Worm (Caenorhabditis elegans) whole organism, L1 larva: Measurements from ENCODE around the gene srxa-10.

Experiments
- C16A3.4 ChIP-seq: fragments of 150-350 bp; optimal IDR thresholded peaks from 2 replicates; lab custom pipeline; 2014; ENCODE audit warnings: missing biosample characterization, missing genetic modification characterization
- F16B12.6 ChIP-seq: fragments of 150-350 bp; optimal IDR thresholded peaks from 2 replicates; lab custom pipeline; 2014; ENCODE audit warnings: missing biosample characterization, missing genetic modification characterization
- Y116A8C.19 ChIP-seq: sonication (generic microtip); optimal IDR thresholded peaks from 2 replicates; lab custom pipeline; 2016; ENCODE audit warnings: missing compliant biosample characterization, missing genetic modification characterization, borderline replicate concordance
- alr-1 ChIP-seq: fragments of 200-800 bp; sonication (Bioruptor generic); optimal IDR thresholded peaks from 2 replicates; lab custom pipeline; 2018; ENCODE audit warnings: borderline replicate concordance, mild to moderate bottlenecking, missing genetic modification characterization, missing compliant biosample characterization
- aly-2 ChIP-seq: fragments of 150-350 bp; optimal IDR thresholded peaks from 2 replicates; lab custom pipeline; 2014; ENCODE audit warnings: missing biosample characterization, missing genetic modification characterization
- blmp-1 ChIP-seq: fragments of 150-350 bp; optimal IDR thresholded peaks from 2 replicates; lab custom pipeline; 2014; ENCODE audit warnings: missing biosample characterization, missing genetic modification characterization
- ceh-8 ChIP-seq: fragments of 200-800 bp; sonication (Bioruptor generic); optimal IDR thresholded peaks from 2 replicates; lab custom pipeline; 2018; ENCODE audit warnings: mild to moderate bottlenecking, missing genetic modification characterization, moderate library complexity, missing compliant biosample characterization
- ceh-88 ChIP-seq: fragments of 200-800 bp; sonication (Bioruptor generic); IDR thresholded peaks from 2 replicates; pipeline ENCODE4 v1.3.6; 2022; ENCODE audit warnings: missing genetic modification characterization, missing compliant biosample characterization
- dpl-1 ChIP-seq, 3 experiments: fragments of 150-350 bp in 2 of 3; sonication (generic microtip) in 1 of 3; optimal IDR thresholded peaks; 2 replicates each; lab custom pipeline; 2014 to 2017; ENCODE audit warnings: missing biosample characterization in 3 of 3, missing genetic modification characterization in 3 of 3, missing genetic modification reagents in 3 of 3
- egl-13 ChIP-seq: sonication (generic microtip); optimal IDR thresholded peaks from 2 replicates; lab custom pipeline; 2016; ENCODE audit warnings: missing genotype, missing genetic modification reagents, missing genetic modification characterization, missing compliant biosample characterization
- egl-27 ChIP-seq, 2 experiments: fragments of 150-350 bp in 1 of 2; sonication (generic microtip); optimal IDR thresholded peaks; 3 replicates each; lab custom pipeline; 2017 to 2018; ENCODE audit warnings: missing biosample characterization in 2 of 2, missing genetic modification characterization in 2 of 2, missing genetic modification reagents in 2 of 2
- elt-3 ChIP-seq, 6 experiments: fragments of 150-350 bp in 1 of 6; sonication (generic microtip); optimal IDR thresholded peaks; 2 replicates each; lab custom pipeline; 2017 to 2018; ENCODE audit warnings: missing biosample characterization in 6 of 6, missing genetic modification characterization in 6 of 6, inconsistent platforms in 1 of 6
- ets-5 ChIP-seq: fragments of 200-800 bp; sonication (Bioruptor generic); IDR thresholded peaks from 2 replicates; pipeline ENCODE4 v1.3.6; 2022; ENCODE audit warnings: missing genetic modification characterization, missing compliant biosample characterization
- fkh-4 ChIP-seq: sonication (generic microtip); optimal IDR thresholded peaks from 2 replicates; lab custom pipeline; 2016; ENCODE audit warnings: missing compliant biosample characterization, missing genetic modification characterization, borderline replicate concordance
- hlh-17 ChIP-seq: fragments of 200-800 bp; sonication (Bioruptor generic); optimal IDR thresholded peaks from 2 replicates; lab custom pipeline; 2018; ENCODE audit warnings: missing genetic modification characterization, mild to moderate bottlenecking, missing compliant biosample characterization, moderate library complexity, borderline replicate concordance
- irx-1 ChIP-seq: sonication (generic microtip); optimal IDR thresholded peaks from 2 replicates; lab custom pipeline; 2016; ENCODE audit warnings: missing genetic modification characterization, missing compliant biosample characterization
- isw-1 ChIP-seq: fragments of 200-800 bp; sonication (Bioruptor generic); IDR thresholded peaks from 2 replicates; pipeline ENCODE4 v1.3.6; 2022; ENCODE audit warnings: missing genetic modification characterization, missing compliant biosample characterization
- lin-13 ChIP-seq: fragments of 150-350 bp; optimal IDR thresholded peaks from 2 replicates; lab custom pipeline; 2014; ENCODE audit warnings: missing biosample characterization, missing genetic modification reagents, missing genetic modification characterization
- lin-14 ChIP-seq: fragments of 200-800 bp; sonication (Bioruptor generic); optimal IDR thresholded peaks from 2 replicates; lab custom pipeline; 2018; ENCODE audit warnings: mild to moderate bottlenecking, missing genetic modification characterization, moderate library complexity, missing compliant biosample characterization
- lin-35 ChIP-seq, 2 experiments: fragments of 150-350 bp; optimal IDR thresholded peaks; 2 replicates each; lab custom pipeline; 2014; ENCODE audit warnings: missing biosample characterization in 2 of 2, missing genetic modification characterization in 2 of 2, missing genetic modification reagents in 2 of 2
- lsy-2 ChIP-seq, 2 experiments: fragments of 150-350 bp; optimal IDR thresholded peaks; 2 replicates each; lab custom pipeline; 2014; ENCODE audit warnings: missing biosample characterization in 2 of 2, missing genetic modification characterization in 2 of 2
- mab-9 ChIP-seq: fragments of 200-800 bp; sonication (Bioruptor generic); IDR thresholded peaks from 2 replicates; pipeline ENCODE4 v1.3.6; 2022; ENCODE audit warnings: missing genetic modification reagents, missing genetic modification characterization, missing compliant biosample characterization
- mdl-1 ChIP-seq, 2 experiments: fragments of 150-350 bp; optimal IDR thresholded peaks; 2 replicates each; lab custom pipeline; 2014 to 2017; ENCODE audit warnings: missing biosample characterization in 2 of 2, missing genetic modification characterization in 2 of 2, inconsistent platforms in 1 of 2
- mef-2 ChIP-seq: fragments of 150-350 bp; optimal IDR thresholded peaks from 2 replicates; lab custom pipeline; 2014; ENCODE audit warnings: missing biosample characterization, missing genetic modification characterization
- mep-1 ChIP-seq: fragments of 150-350 bp; optimal IDR thresholded peaks from 2 replicates; lab custom pipeline; 2014; ENCODE audit warnings: missing biosample characterization, missing genetic modification characterization
- nhr-237 ChIP-seq: fragments of 150-350 bp; optimal IDR thresholded peaks from 2 replicates; lab custom pipeline; 2014; ENCODE audit warnings: missing biosample characterization, missing genetic modification characterization
- nhr-28 ChIP-seq: fragments of 150-350 bp; optimal IDR thresholded peaks from 2 replicates; lab custom pipeline; 2014; ENCODE audit warnings: missing biosample characterization, missing genetic modification characterization
- nhr-47 ChIP-seq: sonication (generic microtip); optimal IDR thresholded peaks from 2 replicates; lab custom pipeline; 2016; ENCODE audit warnings: mild to moderate bottlenecking, missing genetic modification characterization, moderate library complexity, missing compliant biosample characterization
- nhr-71 ChIP-seq: sonication (generic microtip); optimal IDR thresholded peaks from 2 replicates; lab custom pipeline; 2016; ENCODE audit warnings: mild to moderate bottlenecking, missing genetic modification characterization, moderate library complexity, missing compliant biosample characterization
- nhr-76 ChIP-seq: sonication (generic microtip); optimal IDR thresholded peaks from 2 replicates; lab custom pipeline; 2017; ENCODE audit warnings: missing biosample characterization, missing genetic modification characterization
- nhr-84 ChIP-seq: sonication (generic microtip); optimal IDR thresholded peaks from 2 replicates; lab custom pipeline; 2017; ENCODE audit warnings: missing biosample characterization, missing genetic modification characterization
- nhr-85 ChIP-seq: sonication (generic microtip); peaks from one replicate; lab custom pipeline; 2016; ENCODE audit warnings: missing genetic modification characterization, inconsistent platforms, missing compliant biosample characterization
- nhr-90 ChIP-seq: sonication (generic microtip); optimal IDR thresholded peaks from 2 replicates; lab custom pipeline; 2016; ENCODE audit warnings: mild to moderate bottlenecking, missing genetic modification characterization, missing compliant biosample characterization; ENCODE audit not compliant: poor library complexity
- pax-3 ChIP-seq: fragments of 200-800 bp; sonication (Bioruptor generic); optimal IDR thresholded peaks from 2 replicates; lab custom pipeline; 2018; ENCODE audit warnings: mild to moderate bottlenecking, missing genetic modification characterization, moderate library complexity, missing compliant biosample characterization
- pqm-1 ChIP-seq: sonication (generic microtip); optimal IDR thresholded peaks from 3 replicates; lab custom pipeline; 2017; ENCODE audit warnings: missing biosample characterization, missing genetic modification characterization
- rnt-1 ChIP-seq: sonication (generic microtip); optimal IDR thresholded peaks from 2 replicates; lab custom pipeline; 2016; ENCODE audit warnings: mild to moderate bottlenecking, missing genetic modification characterization, moderate library complexity, missing compliant biosample characterization
- skn-1 ChIP-seq: fragments of 150-350 bp; optimal IDR thresholded peaks from 2 replicates; lab custom pipeline; 2014; ENCODE audit warnings: missing biosample characterization, missing genetic modification characterization
- snpc-4 ChIP-seq: fragments of 150-350 bp; optimal IDR thresholded peaks from 2 replicates; lab custom pipeline; 2014; ENCODE audit warnings: missing biosample characterization, missing genetic modification characterization
- snu-23 ChIP-seq: sonication (generic microtip); optimal IDR thresholded peaks from 2 replicates; lab custom pipeline; 2016; ENCODE audit warnings: missing genetic modification characterization, missing compliant biosample characterization
- sup-37 ChIP-seq: fragments of 200-800 bp; sonication (Bioruptor generic); optimal IDR thresholded peaks from 2 replicates; lab custom pipeline; 2018; ENCODE audit warnings: mild to moderate bottlenecking, missing genetic modification characterization, missing compliant biosample characterization
- swsn-7 ChIP-seq: sonication (generic microtip); optimal IDR thresholded peaks from 2 replicates; lab custom pipeline; 2016; ENCODE audit warnings: missing genetic modification characterization, missing compliant biosample characterization
- tlp-1 ChIP-seq: fragments of 150-350 bp; optimal IDR thresholded peaks from 2 replicates; lab custom pipeline; 2014; ENCODE audit warnings: missing biosample characterization, missing genetic modification characterization
- unc-130 ChIP-seq: fragments of 150-350 bp; optimal IDR thresholded peaks from 2 replicates; lab custom pipeline; 2017; ENCODE audit warnings: missing biosample characterization, missing genetic modification characterization, inconsistent platforms
- unc-30 ChIP-seq: sonication (generic microtip); optimal IDR thresholded peaks from 2 replicates; lab custom pipeline; 2017; ENCODE audit warnings: missing biosample characterization, missing genetic modification characterization
- unc-86 ChIP-seq: sonication (generic microtip); optimal IDR thresholded peaks from 2 replicates; lab custom pipeline; 2016; ENCODE audit warnings: missing genetic modification characterization, missing compliant biosample characterization
- unc-98 ChIP-seq: fragments of 200-800 bp; sonication (Bioruptor generic); IDR thresholded peaks from 2 replicates; pipeline ENCODE4 v1.3.6; 2022; ENCODE audit warnings: missing genetic modification characterization, missing compliant biosample characterization
- vab-15 ChIP-seq: sonication (generic microtip); optimal IDR thresholded peaks from 2 replicates; lab custom pipeline; 2017; ENCODE audit warnings: missing genotype, mild to moderate bottlenecking, missing genetic modification characterization, missing compliant biosample characterization
- xbp-1 ChIP-seq: sonication (generic microtip); optimal IDR thresholded peaks from 2 replicates; lab custom pipeline; 2016; ENCODE audit warnings: missing genetic modification characterization, missing compliant biosample characterization
- zag-1 ChIP-seq: fragments of 150-350 bp; optimal IDR thresholded peaks from 2 replicates; lab custom pipeline; 2014; ENCODE audit warnings: missing biosample characterization, missing genetic modification characterization
- zip-4 ChIP-seq: fragments of 200-800 bp; sonication (Bioruptor generic); optimal IDR thresholded peaks from 2 replicates; lab custom pipeline; 2018; ENCODE audit warnings: mild to moderate bottlenecking, missing genetic modification characterization, moderate library complexity, missing compliant biosample characterization
- ztf-4 ChIP-seq: fragments of 150-350 bp; optimal IDR thresholded peaks from 2 replicates; lab custom pipeline; 2014; ENCODE audit warnings: missing biosample characterization, missing genetic modification characterization

srxa-10 gene

ce11 chrIII:9827163-9827951 is 31.0 kb upstream of the srxa-10 start, which contains the start of the genes ZK632.10 and ZK632.11 (continued):
- TF ChIP-seq xbp-1 (no peak), sup-37 (GFP tag; lab: Kevin White, UChicago) (no peak), hlh-17 (no peak), unc-86 (tag; lab: Kevin White, UChicago) (no peak), skn-1 (tag; lab: Kevin White, UChicago) (peak; percentile 81), nhr-76 (no peak), isw-1 (GFP tag; lab: Robert Waterston, UW) (peak; percentile 16; the same call in 1 of the 2 replicates), rnt-1 (peak; percentile 55), unc-98 (no peak), vab-15 (tag; lab: Kevin White, UChicago) (no peak), snpc-4 (tag; lab: Kevin White, UChicago) (no peak), snu-23 (peak; percentile 46), aly-2 (tag; lab: Kevin White, UChicago) (no peak), alr-1 (no peak), ceh-88 (GFP tag; lab: Robert Waterston, UW) (no peak), swsn-7 (tag; lab: Kevin White, UChicago) (peak; percentile 28), nhr-84 (tag; lab: Kevin White, UChicago) (no peak), lsy-2 (tag; optimal IDR thresholded peaks at IDR 0.05; lab: Kevin White, UChicago) (peak; percentile 97 to 99), tlp-1 (tag; lab: Kevin White, UChicago) (no peak), zag-1 (tag; lab: Kevin White, UChicago) (no peak), zip-4 (GFP tag; lab: Kevin White, UChicago) (no peak), dpl-1 (GFP tag; optimal IDR thresholded peaks at IDR 0.05; lab: Kevin White, UChicago) (peak; percentile 26 to 76 (median 44)), unc-130 (peak; percentile 42), C16A3.4 (peak; percentile 55), nhr-71 (peak; percentile 47), elt-3 (tag; optimal IDR thresholded peaks at IDR 0.05; lab: Kevin White, UChicago) (peak in 1 of 6 experiments; percentile 29), egl-13 (tag; lab: Kevin White, UChicago) (no peak), lin-13 (GFP tag; lab: Kevin White, UChicago) (peak; percentile 47), ceh-8 (GFP tag; lab: Kevin White, UChicago) (no peak), F16B12.6 (tag; lab: Kevin White, UChicago) (peak; percentile 87), irx-1 (no peak), nhr-90 (tag; lab: Kevin White, UChicago) (no peak), lin-14 (peak; percentile 46), nhr-28 (tag; lab: Kevin White, UChicago) (no peak), mef-2 (tag; lab: Kevin White, UChicago) (no peak), unc-30 (tag; lab: Kevin White, UChicago) (no peak), blmp-1 (tag; lab: Kevin White, UChicago) (peak; percentile 70), nhr-85 (peak; percentile 53), nhr-237 (tag; lab: Kevin White, UChicago) (no peak), lin-35 (GFP tag; optimal IDR thresholded peaks at IDR 0.05; lab: Kevin White, UChicago) (peak; percentile 61 to 70), Y116A8C.19 (tag; lab: Kevin White, UChicago) (no peak), egl-27 (tag; optimal IDR thresholded peaks at IDR 0.05; lab: Kevin White, UChicago) (no peak)

ce11 chrIII:9826005-9826404 is 29.7 kb upstream of the srxa-10 start:
- TF ChIP-seq lin-13 (GFP tag; lab: Kevin White, UChicago) (peak; percentile 62), pax-3 (tag; lab: Kevin White, UChicago) (no peak), ets-5 (no peak), nhr-47 (tag; lab: Kevin White, UChicago) (peak; percentile 65), dpl-1 (GFP tag; optimal IDR thresholded peaks at IDR 0.05; lab: Kevin White, UChicago) (peak; percentile 9 to 40 (median 26)), zip-4 (GFP tag; lab: Kevin White, UChicago) (no peak), unc-98 (no peak), nhr-237 (tag; lab: Kevin White, UChicago) (no peak), pqm-1 (tag; lab: Kevin White, UChicago) (no peak), mab-9 (no peak), isw-1 (GFP tag; lab: Robert Waterston, UW) (no peak), ztf-4 (tag; lab: Kevin White, UChicago) (peak; percentile 18), swsn-7 (tag; lab: Kevin White, UChicago) (peak; percentile 56), mep-1 (tag; lab: Kevin White, UChicago) (peak; percentile 76), skn-1 (tag; lab: Kevin White, UChicago) (peak; percentile 61), fkh-4 (tag; lab: Kevin White, UChicago) (no peak), snpc-4 (tag; lab: Kevin White, UChicago) (no peak), unc-86 (tag; lab: Kevin White, UChicago) (no peak), mdl-1 (tag; optimal IDR thresholded peaks at IDR 0.05; lab: Kevin White, UChicago) (peak in 1 of 2 experiments; percentile 66)
